Fruit fly (Drosophila melanogaster): Measurements from ENCODE around the gene ncm.

The ncm gene

dm6 chr2L:18442903-18443608 lies 5.7 kb downstream of the ncm start, which contains the start of gene RpS26 (continued):
- TF ChIP-seq Pdp1 (GFP tag; optimal IDR thresholded peaks at IDR 0.05) (peak; percentile 44 to 51), Vsx1 (GFP tag; optimal IDR thresholded peaks at IDR 0.05) (no peak), HLH3B (GFP tag; IDR thresholded peaks at IDR 0.05) (peak; percentile 53; the same call in 1 of the 2 replicates), CG8388 (GFP tag; optimal IDR thresholded peaks at IDR 0.05) (peak; percentile 12), Sry-β (GFP tag; optimal IDR thresholded peaks at IDR 0.05) (peak; percentile 88), CG7928 (GFP tag; optimal IDR thresholded peaks at IDR 0.05) (peak; percentile 81), cato (GFP tag; optimal IDR thresholded peaks at IDR 0.05; ENCODE audit: borderline replicate concordance) (no peak), stc (GFP tag; IDR thresholded peaks at IDR 0.05) (0 out of 2 replicates have a peak, but pooled peaks have one; percentile 26), Xbp1 (GFP tag; optimal IDR thresholded peaks at IDR 0.05) (peak; percentile 70), CG8924 (tag; optimal IDR thresholded peaks at IDR 0.05) (peak; percentile 51), Chrac-16 (GFP tag; optimal IDR thresholded peaks at IDR 0.05) (peak; percentile 34), CG15479 (GFP tag; optimal IDR thresholded peaks at IDR 0.05) (peak; percentile 14), Ets97D (GFP tag; optimal IDR thresholded peaks at IDR 0.05) (peak; percentile 98), HLH4C (GFP tag; IDR thresholded peaks at IDR 0.05; ENCODE audit: partially characterized antibody) (no peak), CG17359 (tag; optimal IDR thresholded peaks at IDR 0.05) (peak; percentile 27), zfh1 (GFP tag; IDR thresholded peaks at IDR 0.05) (peak; percentile 42; the same call in 2 of the 3 replicates), B-H2 (GFP tag; optimal IDR thresholded peaks at IDR 0.05) (peak; percentile 49), CG17361 (GFP tag; IDR thresholded peaks at IDR 0.05) (peak; percentile 81), lbe (GFP tag; optimal IDR thresholded peaks at IDR 0.05) (peak; percentile 40), vvl (GFP tag; IDR thresholded peaks at IDR 0.05) (peak; percentile 55), Tbp (GFP tag; optimal IDR thresholded peaks at IDR 0.05) (peak; percentile 87), tin (GFP tag; optimal IDR thresholded peaks at IDR 0.05) (peak; percentile 38), CG3163 (GFP tag; optimal IDR thresholded peaks at IDR 0.05) (peak; percentile 36), so (GFP tag; IDR thresholded peaks at IDR 0.05) (0 out of 3 replicates have a peak, but pooled peaks have one; percentile 49), CG16863 (GFP tag; optimal IDR thresholded peaks at IDR 0.05) (peak; percentile 37), repo (GFP tag; optimal IDR thresholded peaks at IDR 0.05) (no peak), bcd (GFP tag; optimal IDR thresholded peaks at IDR 0.05) (peak; percentile 81), ara (GFP tag; IDR thresholded peaks at IDR 0.05) (no peak; the same call in 1 of the 2 replicates), mld (GFP tag; IDR thresholded peaks at IDR 0.05; ENCODE audit: partially characterized antibody) (no peak), exex (tag; optimal IDR thresholded peaks at IDR 0.05) (no peak), ewg (GFP tag; optimal IDR thresholded peaks at IDR 0.05) (no peak), bsh (GFP tag; optimal IDR thresholded peaks at IDR 0.05) (peak in 1 of 2 experiments; percentile 19), CG12744 (GFP tag; optimal IDR thresholded peaks at IDR 0.05) (no peak), CG14860 (GFP tag; IDR thresholded peaks at IDR 0.05; ENCODE audit: partially characterized antibody) (0 out of 3 replicates have a peak, but pooled peaks have one; percentile 12), CG10209 (GFP tag; optimal IDR thresholded peaks at IDR 0.05) (peak; percentile 42), crp (GFP tag; optimal IDR thresholded peaks at IDR 0.05) (peak in 1 of 2 experiments; percentile 12), mam (GFP tag; optimal IDR thresholded peaks at IDR 0.05) (peak; percentile 63), CG9215 (GFP tag; IDR thresholded peaks at IDR 0.05) (peak; percentile 17; the same call in 1 of the 2 replicates), Ptx1 (GFP tag; IDR thresholded peaks at IDR 0.05) (peak; percentile 45; the same call in 1 of the 2 replicates), wek (GFP tag; optimal IDR thresholded peaks at IDR 0.05) (no peak), CG1603 (tag; optimal IDR thresholded peaks at IDR 0.05) (peak; percentile 44), yki (optimal IDR thresholded peaks at IDR 0.05) (no peak), lov (optimal IDR thresholded peaks at IDR 0.05) (no peak), lov (GFP tag; IDR thresholded peaks at IDR 0.05) (peak; percentile 65; the same call in 1 of the 3 replicates), CG11456 (GFP tag; IDR thresholded peaks at IDR 0.05) (peak; percentile 72; the same call in 2 of the 3 replicates), CG15601 (tag; optimal IDR thresholded peaks at IDR 0.05) (peak; percentile 71), CG13424 (tag; optimal IDR thresholded peaks at IDR 0.05) (peak; percentile 41), sens-2 (GFP tag; IDR thresholded peaks at IDR 0.05) (no peak; the same call in 1 of the 2 replicates)

Data from whole organism, embryonic.